Worm (Caenorhabditis elegans) whole organism, L3 larva: Measurements from ENCODE around the gene srxa-14.

ENCODE experiments used
- jun-1 ChIP-seq: fragments of 150-350 bp; optimal IDR thresholded peaks from 2 replicates; lab custom pipeline; 2014; ENCODE audit warnings: missing biosample characterization, missing genetic modification reagents, missing genetic modification characterization
- snpc-4 ChIP-seq: fragments of 150-350 bp; optimal IDR thresholded peaks from 2 replicates; lab custom pipeline; 2014; ENCODE audit warnings: missing biosample characterization, missing genetic modification characterization

ce11 chrV:20689481-20690039 is 50.2 kb downstream of the srxa-14 start, which contains the start of gene F53F8.3:
- TF ChIP-seq jun-1 (tag; lab: Kevin White, UChicago): no peak
- TF ChIP-seq snpc-4 (tag; lab: Kevin White, UChicago): no peak
